Fruit fly (Drosophila melanogaster): ENCODE results near the gene CG12237.
A peak's percentile ranks its signal among the peaks of the same experiment; 100 is the strongest.

CG12237 gene

dm6 chrX:19603953-19604352 is 38.7 kb downstream of the CG12237 start (continued):
- TF ChIP-seq Dek (tag; optimal IDR thresholded peaks at IDR 0.05) (peak; percentile 64), lov (optimal IDR thresholded peaks at IDR 0.05) (no peak), lov (GFP tag; IDR thresholded peaks at IDR 0.05) (no peak), nerfin-1 (tag; optimal IDR thresholded peaks at IDR 0.05) (peak; percentile 23), HHEX (GFP tag; optimal IDR thresholded peaks at IDR 0.05) (peak; percentile 78), Mes4 (GFP tag; optimal IDR thresholded peaks at IDR 0.05) (no peak), dimm (GFP tag; IDR thresholded peaks at IDR 0.05) (peak; percentile 36; the same call in 1 of the 2 replicates), Spps (tag; optimal IDR thresholded peaks at IDR 0.05) (peak; percentile 29), CG2712 (tag; optimal IDR thresholded peaks at IDR 0.05) (peak; percentile 70), Trl (optimal IDR thresholded peaks at IDR 0.05) (no peak), Trl (GFP tag; optimal IDR thresholded peaks at IDR 0.05) (peak; percentile 54), ham (GFP tag; IDR thresholded peaks at IDR 0.05) (0 out of 2 replicates have a peak, but pooled peaks have one; percentile 14), sc (optimal IDR thresholded peaks at IDR 0.05) (no peak), sc (GFP tag; optimal IDR thresholded peaks at IDR 0.05) (peak; percentile 27), CG34376 (GFP tag; optimal IDR thresholded peaks at IDR 0.05) (peak; percentile 86), pzg (GFP tag; optimal IDR thresholded peaks at IDR 0.05) (no peak), Jarid2 (GFP tag; optimal IDR thresholded peaks at IDR 0.05) (peak; percentile 41), gsb (GFP tag; IDR thresholded peaks at IDR 0.05) (peak; percentile 63), grn (GFP tag; optimal IDR thresholded peaks at IDR 0.05) (no peak), CG32767 (GFP tag; IDR thresholded peaks at IDR 0.05) (peak; percentile 68), org-1 (GFP tag; optimal IDR thresholded peaks at IDR 0.05) (peak; percentile 66), Vsx1 (GFP tag; optimal IDR thresholded peaks at IDR 0.05) (peak; percentile 68), CG31388 (GFP tag; optimal IDR thresholded peaks at IDR 0.05) (peak; percentile 47), CG4820 (GFP tag; optimal IDR thresholded peaks at IDR 0.05) (peak; percentile 67), D (optimal IDR thresholded peaks at IDR 0.05) (no peak), D (GFP tag; optimal IDR thresholded peaks at IDR 0.05) (peak; percentile 62), Neu2 (GFP tag; optimal IDR thresholded peaks at IDR 0.05; ENCODE audit: borderline replicate concordance) (no peak), CG7963 (GFP tag; IDR thresholded peaks at IDR 0.05; ENCODE audit: partially characterized antibody) (no peak), E2f2 (GFP tag; IDR thresholded peaks at IDR 0.05) (peak; percentile 63), CG9437 (GFP tag; optimal IDR thresholded peaks at IDR 0.05) (peak; percentile 49), CG3163 (GFP tag; optimal IDR thresholded peaks at IDR 0.05) (no peak), pho (GFP tag; optimal IDR thresholded peaks at IDR 0.05) (peak; percentile 48), aop (GFP tag; IDR thresholded peaks at IDR 0.05) (peak; percentile 52; the same call in 1 of the 2 replicates), gro (GFP tag; optimal IDR thresholded peaks at IDR 0.05) (peak; percentile 54), H15 (GFP tag; IDR thresholded peaks at IDR 0.05) (peak; percentile 69; the same call in 2 of the 3 replicates), sisA (GFP tag; IDR thresholded peaks at IDR 0.05) (peak; percentile 81), CG14965 (GFP tag; optimal IDR thresholded peaks at IDR 0.05; ENCODE audit: borderline replicate concordance) (no peak), Atf6 (GFP tag; IDR thresholded peaks at IDR 0.05) (peak; percentile 89), slp2 (GFP tag; optimal IDR thresholded peaks at IDR 0.05) (peak; percentile 42), CG6654 (GFP tag; optimal IDR thresholded peaks at IDR 0.05) (peak; percentile 7), CG13775 (GFP tag; optimal IDR thresholded peaks at IDR 0.05) (peak; percentile 65), MBD-R2 (GFP tag; IDR thresholded peaks at IDR 0.05) (peak; percentile 75), E2f1 (GFP tag; IDR thresholded peaks at IDR 0.05) (peak; percentile 70), inv (GFP tag; IDR thresholded peaks at IDR 0.05; ENCODE audit: partially characterized antibody) (no peak), Poxn (GFP tag; IDR thresholded peaks at IDR 0.05) (peak; percentile 68; the same call in 1 of the 2 replicates), CG2202 (tag; optimal IDR thresholded peaks at IDR 0.05) (peak; percentile 29), CG10543 (GFP tag; optimal IDR thresholded peaks at IDR 0.05) (peak; percentile 66), sim (GFP tag; IDR thresholded peaks at IDR 0.05) (peak; percentile 27; the same call in 1 of the 2 replicates), CG8924 (tag; optimal IDR thresholded peaks at IDR 0.05) (peak; percentile 72), Adf1 (GFP tag; IDR thresholded peaks at IDR 0.05) (peak; percentile 56; the same call in 1 of the 2 replicates), CG10274 (GFP tag; optimal IDR thresholded peaks at IDR 0.05) (peak; percentile 43), CG31365 (tag; optimal IDR thresholded peaks at IDR 0.05) (no peak)

Data from whole organism, embryonic.